Worm (Caenorhabditis elegans) whole organism, L4 larva: ENCODE measurements around the gene M116.5.
A peak's percentile ranks its signal among the peaks of the same experiment; 100 is the strongest.

ENCODE experiments used
- D1046.2 ChIP-seq: fragments of 200-800 bp; sonication (Bioruptor generic); IDR thresholded peaks from 2 replicates; pipeline ENCODE4 v1.3.6; 2022; ENCODE audit warnings: missing genetic modification characterization, missing compliant biosample characterization
- F37D6.2 ChIP-seq: sonication (generic microtip); optimal IDR thresholded peaks from 2 replicates; lab custom pipeline; 2016; ENCODE audit warnings: mild to moderate bottlenecking, missing genetic modification characterization, missing compliant biosample characterization
- T20F7.1 ChIP-seq: fragments of 200-800 bp; sonication (Bioruptor generic); optimal IDR thresholded peaks from 2 replicates; lab custom pipeline; 2018; ENCODE audit warnings: mild to moderate bottlenecking, missing genetic modification characterization, missing compliant biosample characterization
- Y48G9A.11 ChIP-seq: fragments of 200-800 bp; sonication (Bioruptor generic); IDR thresholded peaks from 2 replicates; pipeline ENCODE4 v1.3.6; 2022; ENCODE audit warnings: missing genetic modification reagents, missing genetic modification characterization, missing compliant biosample characterization
- Y5F2A.4 ChIP-seq: fragments of 200-800 bp; sonication (Bioruptor generic); optimal IDR thresholded peaks from 2 replicates; lab custom pipeline; 2018; ENCODE audit warnings: mild to moderate bottlenecking, missing genetic modification characterization, missing compliant biosample characterization
- ZK337.2 ChIP-seq: fragments of 200-800 bp; sonication (Bioruptor generic); IDR thresholded peaks from 2 replicates; pipeline ENCODE4 v1.3.6; 2022; ENCODE audit warnings: missing genetic modification reagents, missing genetic modification characterization, missing compliant biosample characterization
- aha-1 ChIP-seq: fragments of 150-350 bp; peaks from one replicate; lab custom pipeline; 2014; ENCODE audit warnings: missing biosample characterization, missing genetic modification characterization
- ama-1 ChIP-seq: fragments of 150-350 bp; optimal IDR thresholded peaks from 2 replicates; lab custom pipeline; 2014; ENCODE audit warnings: inconsistent platforms, mixed read lengths
- ceh-20 ChIP-seq: fragments of 200-800 bp; sonication (Bioruptor generic); IDR thresholded peaks from 2 replicates; pipeline ENCODE4 v1.3.6; 2022; ENCODE audit warnings: missing genetic modification reagents, missing genetic modification characterization, missing compliant biosample characterization
- ceh-28 ChIP-seq: fragments of 150-350 bp; optimal IDR thresholded peaks from 2 replicates; lab custom pipeline; 2014; ENCODE audit warnings: missing biosample characterization, missing genetic modification reagents, missing genetic modification characterization
- ceh-62 ChIP-seq: sonication (generic microtip); optimal IDR thresholded peaks from 2 replicates; lab custom pipeline; 2017; ENCODE audit warnings: missing biosample characterization, missing genetic modification characterization
- ceh-82 ChIP-seq: sonication (generic microtip); optimal IDR thresholded peaks from 2 replicates; lab custom pipeline; 2017; ENCODE audit warnings: missing biosample characterization, missing genetic modification characterization
- ctbp-1 ChIP-seq: fragments of 200-800 bp; sonication (Bioruptor generic); IDR thresholded peaks from 2 replicates; pipeline ENCODE4 v1.3.6; 2022; ENCODE audit warnings: missing genetic modification reagents, missing genetic modification characterization, missing compliant biosample characterization
- daf-12 ChIP-seq: fragments of 150-350 bp; optimal IDR thresholded peaks from 2 replicates; lab custom pipeline; 2014; ENCODE audit warnings: missing biosample characterization, missing genetic modification reagents, missing genetic modification characterization
- dmd-6 ChIP-seq: fragments of 200-800 bp; sonication (Bioruptor generic); IDR thresholded peaks from 2 replicates; pipeline ENCODE4 v1.3.6; 2022; ENCODE audit warnings: missing genetic modification reagents, missing genetic modification characterization, missing compliant biosample characterization
- dmd-8 ChIP-seq: fragments of 200-800 bp; sonication (Bioruptor generic); IDR thresholded peaks from 2 replicates; pipeline ENCODE4 v1.3.6; 2022; ENCODE audit warnings: missing genetic modification characterization, missing compliant biosample characterization
- dpl-1 ChIP-seq: fragments of 150-350 bp; optimal IDR thresholded peaks from 2 replicates; lab custom pipeline; 2014; ENCODE audit warnings: missing biosample characterization, missing genetic modification reagents, missing genetic modification characterization
- fkh-10 ChIP-seq: fragments of 150-350 bp; optimal IDR thresholded peaks from 2 replicates; lab custom pipeline; 2014; ENCODE audit warnings: missing biosample characterization, missing genetic modification reagents, missing genetic modification characterization
- fos-1 ChIP-seq: fragments of 150-350 bp; optimal IDR thresholded peaks from 2 replicates; lab custom pipeline; 2014; ENCODE audit warnings: missing biosample characterization, missing genetic modification characterization
- hlh-11 ChIP-seq: fragments of 200-800 bp; sonication (Bioruptor generic); optimal IDR thresholded peaks from 2 replicates; lab custom pipeline; 2018; ENCODE audit warnings: mild to moderate bottlenecking, missing genetic modification characterization, missing compliant biosample characterization
- hmg-1.1 ChIP-seq: fragments of 200-800 bp; sonication (Bioruptor generic); IDR thresholded peaks from 2 replicates; pipeline ENCODE4 v1.3.6; 2022; ENCODE audit warnings: missing genetic modification reagents, missing genetic modification characterization, missing compliant biosample characterization
- lin-13 ChIP-seq: fragments of 150-350 bp; optimal IDR thresholded peaks from 2 replicates; lab custom pipeline; 2014; ENCODE audit warnings: missing biosample characterization, missing genetic modification reagents, missing genetic modification characterization
- lin-15B ChIP-seq: fragments of 150-350 bp; sonication (generic microtip); optimal IDR thresholded peaks from 3 replicates; lab custom pipeline; 2014; ENCODE audit warnings: missing biosample characterization, missing genetic modification characterization
- lin-38 ChIP-seq: fragments of 200-800 bp; sonication (Bioruptor generic); IDR thresholded peaks from 2 replicates; pipeline ENCODE4 v1.3.6; 2022; ENCODE audit warnings: missing genetic modification reagents, missing genetic modification characterization, missing compliant biosample characterization
- lir-3 ChIP-seq: sonication (generic microtip); optimal IDR thresholded peaks from 2 replicates; lab custom pipeline; 2016; ENCODE audit warnings: mild to moderate bottlenecking, missing genetic modification characterization, missing compliant biosample characterization
- lsy-2 ChIP-seq, 2 experiments: fragments of 150-350 bp in 1 of 2; sonication (generic microtip) in 1 of 2; optimal IDR thresholded peaks; 2 replicates each; lab custom pipeline; 2014 to 2017; ENCODE audit warnings: missing biosample characterization in 2 of 2, missing genetic modification characterization in 2 of 2
- mdl-1 ChIP-seq, 2 experiments: fragments of 150-350 bp in 1 of 2; sonication (generic microtip) in 1 of 2; optimal IDR thresholded peaks; 2 replicates each; lab custom pipeline; 2014 to 2017; ENCODE audit warnings: missing biosample characterization in 2 of 2, missing genetic modification characterization in 2 of 2
- mdt-29 ChIP-seq: fragments of 200-800 bp; sonication (Bioruptor generic); IDR thresholded peaks from 2 replicates; pipeline ENCODE4 v1.3.6; 2022; ENCODE audit warnings: missing genetic modification reagents, missing genetic modification characterization, missing compliant biosample characterization
- mep-1 ChIP-seq: fragments of 150-350 bp; sonication (generic microtip); optimal IDR thresholded peaks from 3 replicates; lab custom pipeline; 2014; ENCODE audit warnings: missing biosample characterization, missing genetic modification characterization
- mxl-3 ChIP-seq: fragments of 200-800 bp; sonication (Bioruptor generic); optimal IDR thresholded peaks from 2 replicates; lab custom pipeline; 2018; ENCODE audit warnings: mild to moderate bottlenecking, missing genetic modification characterization, missing compliant biosample characterization
- nhr-102 ChIP-seq: sonication (generic microtip); optimal IDR thresholded peaks from 2 replicates; lab custom pipeline; 2016; ENCODE audit warnings: mild to moderate bottlenecking, missing genetic modification characterization, moderate library complexity, missing compliant biosample characterization
- nhr-11 ChIP-seq: fragments of 150-350 bp; optimal IDR thresholded peaks from 2 replicates; lab custom pipeline; 2014; ENCODE audit warnings: missing biosample characterization, missing genetic modification characterization
- nhr-111 ChIP-seq: fragments of 200-800 bp; sonication (Bioruptor generic); optimal IDR thresholded peaks from 2 replicates; lab custom pipeline; 2018; ENCODE audit warnings: mild to moderate bottlenecking, missing genetic modification characterization, missing compliant biosample characterization
- nhr-42 ChIP-seq: fragments of 200-800 bp; sonication (Bioruptor generic); IDR thresholded peaks from 2 replicates; pipeline ENCODE4 v1.3.6; 2022; ENCODE audit warnings: missing genetic modification characterization, missing compliant biosample characterization
- nhr-6 ChIP-seq: fragments of 150-350 bp; optimal IDR thresholded peaks from 2 replicates; lab custom pipeline; 2014; ENCODE audit warnings: missing biosample characterization, missing genetic modification characterization
- nhr-76 ChIP-seq: fragments of 150-350 bp; optimal IDR thresholded peaks from 2 replicates; lab custom pipeline; 2014; ENCODE audit warnings: missing biosample characterization, missing genetic modification characterization
- php-3 ChIP-seq: fragments of 200-800 bp; sonication (Bioruptor generic); IDR thresholded peaks from 2 replicates; pipeline ENCODE4 v1.3.6; 2022; ENCODE audit warnings: missing genetic modification reagents, missing genetic modification characterization, missing compliant biosample characterization
- rbr-2 ChIP-seq: sonication (generic microtip); optimal IDR thresholded peaks from 2 replicates; lab custom pipeline; 2016; ENCODE audit warnings: missing genotype, missing genetic modification characterization, missing compliant biosample characterization
- saeg-2 ChIP-seq: fragments of 200-800 bp; sonication (Bioruptor generic); IDR thresholded peaks from 2 replicates; pipeline ENCODE4 v1.3.6; 2022; ENCODE audit warnings: missing genetic modification reagents, missing genetic modification characterization, missing compliant biosample characterization
- sdz-12 ChIP-seq: fragments of 200-800 bp; sonication (Bioruptor generic); optimal IDR thresholded peaks from 2 replicates; lab custom pipeline; 2018; ENCODE audit warnings: mild to moderate bottlenecking, missing genetic modification characterization, missing compliant biosample characterization
- set-16 ChIP-seq: fragments of 200-800 bp; sonication (Bioruptor generic); IDR thresholded peaks from 2 replicates; pipeline ENCODE4 v1.3.6; 2022; ENCODE audit warnings: missing genetic modification reagents, missing genetic modification characterization, missing compliant biosample characterization
- snpc-1.2 ChIP-seq: fragments of 200-800 bp; sonication (Bioruptor generic); IDR thresholded peaks from 2 replicates; pipeline ENCODE4 v1.3.6; 2022; ENCODE audit warnings: missing genetic modification reagents, missing genetic modification characterization, missing compliant biosample characterization
- snpc-4 ChIP-seq: fragments of 150-350 bp; optimal IDR thresholded peaks from 2 replicates; lab custom pipeline; 2014; ENCODE audit warnings: missing biosample characterization, missing genetic modification characterization
- spr-3 ChIP-seq: fragments of 200-800 bp; sonication (Bioruptor generic); optimal IDR thresholded peaks from 2 replicates; lab custom pipeline; 2018; ENCODE audit warnings: mild to moderate bottlenecking, missing genetic modification characterization, missing compliant biosample characterization
- tra-1 ChIP-seq: fragments of 200-800 bp; sonication (Bioruptor generic); IDR thresholded peaks from 2 replicates; pipeline ENCODE4 v1.3.6; 2022; ENCODE audit warnings: missing genetic modification reagents, missing genetic modification characterization, missing compliant biosample characterization
- unc-39 ChIP-seq: sonication (generic microtip); optimal IDR thresholded peaks from 2 replicates; lab custom pipeline; 2017; ENCODE audit warnings: missing biosample characterization, missing genetic modification characterization
- unc-62 ChIP-seq, 3 experiments: fragments of 150-350 bp in 1 of 3; sonication (generic microtip); optimal IDR thresholded peaks in 2 of 3; peaks in 1 of 3; 1 replicate in 1 of 3; 2 replicates in 2 of 3; lab custom pipeline; 2014 to 2017; ENCODE audit warnings: missing biosample characterization in 3 of 3, missing genetic modification characterization in 3 of 3, missing genetic modification reagents in 3 of 3, missing genotype in 1 of 3
- vab-7 ChIP-seq: fragments of 200-800 bp; sonication (Bioruptor generic); IDR thresholded peaks from 2 replicates; pipeline ENCODE4 v1.3.6; 2022; ENCODE audit warnings: missing genetic modification reagents, missing genetic modification characterization, missing compliant biosample characterization
- zag-1 ChIP-seq: fragments of 150-350 bp; optimal IDR thresholded peaks from 2 replicates; lab custom pipeline; 2014; ENCODE audit warnings: missing biosample characterization, missing genetic modification characterization
- ztf-11 ChIP-seq: fragments of 150-350 bp; optimal IDR thresholded peaks from 2 replicates; lab custom pipeline; 2014; ENCODE audit warnings: missing biosample characterization, missing genetic modification characterization

Gene M116.5

ce11 chrIV:8431567-8432458 is 11.0 kb upstream of the M116.5 start:
- TF ChIP-seq dmd-6 (GFP tag; lab: Robert Waterston, UW): peak; percentile 68
- TF ChIP-seq mep-1: peak; percentile 58
- TF ChIP-seq hlh-11 (tag; lab: Kevin White, UChicago): peak; percentile 79
- no peak for TF ChIP-seq Y5F2A.4
- TF ChIP-seq tra-1 (GFP tag; lab: Robert Waterston, UW): peak; percentile 34; the same call in 1 of the 2 replicates
- peak; percentile 78; the same call in 1 of the 2 replicates for TF ChIP-seq saeg-2 (GFP tag; lab: Robert Waterston, UW)
- TF ChIP-seq aha-1 (tag; lab: Kevin White, UChicago): peak; percentile 98
- peak; percentile 92 for TF ChIP-seq nhr-42
- TF ChIP-seq Y48G9A.11 (GFP tag; lab: Robert Waterston, UW): peak; percentile 36
- peak; percentile 24 for TF ChIP-seq nhr-102 (tag; lab: Kevin White, UChicago)
- TF ChIP-seq lin-38: peak; percentile 53
- TF ChIP-seq unc-39 (tag; lab: Kevin White, UChicago): no peak
- TF ChIP-seq daf-12 (tag; lab: Kevin White, UChicago): no peak
- peak; percentile 62 to 89 for TF ChIP-seq lsy-2 (tag; optimal IDR thresholded peaks at IDR 0.05; lab: Kevin White, UChicago)
- TF ChIP-seq lin-13: peak; percentile 55
- TF ChIP-seq ama-1: peak; percentile 96
- peak; percentile 42 for TF ChIP-seq spr-3
- TF ChIP-seq nhr-111 (GFP tag; lab: Kevin White, UChicago): peak; percentile 27
- TF ChIP-seq nhr-11 (tag; lab: Kevin White, UChicago): peak; percentile 51
- TF ChIP-seq ceh-20: peak; percentile 60
- TF ChIP-seq F37D6.2 (tag; lab: Kevin White, UChicago): peak; percentile 20
- no peak for TF ChIP-seq lir-3 (tag; lab: Kevin White, UChicago)
- peak; percentile 45 for TF ChIP-seq snpc-4 (tag; lab: Kevin White, UChicago)
- TF ChIP-seq T20F7.1 (GFP tag; lab: Kevin White, UChicago): peak; percentile 45
- TF ChIP-seq dpl-1 (GFP tag; lab: Kevin White, UChicago): peak; percentile 32
- TF ChIP-seq hmg-1.1 (GFP tag; lab: Robert Waterston, UW): peak; percentile 78
- TF ChIP-seq D1046.2: peak; percentile 71; the same call in 1 of the 2 replicates
- TF ChIP-seq set-16: peak; percentile 31; the same call in 1 of the 2 replicates
- TF ChIP-seq sdz-12 (GFP tag; lab: Kevin White, UChicago): peak; percentile 20
- TF ChIP-seq ztf-11: no peak
- no peak for TF ChIP-seq nhr-76
- TF ChIP-seq snpc-1.2 (GFP tag; lab: Robert Waterston, UW): peak; percentile 24; the same call in 1 of the 2 replicates
- TF ChIP-seq ctbp-1: peak; percentile 41; the same call in 1 of the 2 replicates
- TF ChIP-seq nhr-6: peak; percentile 38
- peak; percentile 61 to 91 for TF ChIP-seq mdl-1 (tag; optimal IDR thresholded peaks at IDR 0.05; lab: Kevin White, UChicago)
- TF ChIP-seq fkh-10: no peak
- no peak for TF ChIP-seq fos-1
- TF ChIP-seq lin-15B (tag; lab: Kevin White, UChicago): peak; percentile 2
- TF ChIP-seq mxl-3 (GFP tag; lab: Kevin White, UChicago): peak; percentile 93
- TF ChIP-seq zag-1 (tag; lab: Kevin White, UChicago): no peak
- TF ChIP-seq ceh-28 (tag; lab: Kevin White, UChicago): peak; percentile 81
- TF ChIP-seq mdt-29 (GFP tag; lab: Robert Waterston, UW): peak; percentile 9
- TF ChIP-seq ZK337.2 (GFP tag; lab: Robert Waterston, UW): no peak
- TF ChIP-seq dmd-8 (GFP tag; lab: Robert Waterston, UW): peak; percentile 73
- TF ChIP-seq php-3 (GFP tag; lab: Robert Waterston, UW): peak; percentile 65
- peak; percentile 49 for TF ChIP-seq vab-7
- peak in 1 of 2 experiments; percentile 93 for TF ChIP-seq unc-62 (GFP tag; optimal IDR thresholded peaks at IDR 0.05 in 1 of 2; lab: Kevin White, UChicago)
- TF ChIP-seq unc-62 (tag; optimal IDR thresholded peaks at IDR 0.05; lab: Kevin White, UChicago): peak; percentile 15
- peak; percentile 33 for TF ChIP-seq ceh-62 (tag; lab: Kevin White, UChicago)
- TF ChIP-seq ceh-82 (tag; lab: Kevin White, UChicago): no peak
- peak; percentile 24 for TF ChIP-seq rbr-2 (tag; lab: Kevin White, UChicago)
